Fruit fly (Drosophila melanogaster) Kc167 (cell line): ENCODE measurements around the gene pum.

ENCODE experiments used
- Sin3A ChIP-seq: fragments of >200 bp; optimal IDR thresholded peaks from 2 replicates; lab custom pipeline; 2018; ENCODE audit warnings: missing external identifiers
- h ChIP-seq: fragments of >200 bp; optimal IDR thresholded peaks from 3 replicates; lab custom pipeline; 2018; ENCODE audit warnings: missing external identifiers
- insv ChIP-seq: fragments of >200 bp; optimal IDR thresholded peaks from 3 replicates; lab custom pipeline; 2018; ENCODE audit warnings: missing external identifiers

DNA sequence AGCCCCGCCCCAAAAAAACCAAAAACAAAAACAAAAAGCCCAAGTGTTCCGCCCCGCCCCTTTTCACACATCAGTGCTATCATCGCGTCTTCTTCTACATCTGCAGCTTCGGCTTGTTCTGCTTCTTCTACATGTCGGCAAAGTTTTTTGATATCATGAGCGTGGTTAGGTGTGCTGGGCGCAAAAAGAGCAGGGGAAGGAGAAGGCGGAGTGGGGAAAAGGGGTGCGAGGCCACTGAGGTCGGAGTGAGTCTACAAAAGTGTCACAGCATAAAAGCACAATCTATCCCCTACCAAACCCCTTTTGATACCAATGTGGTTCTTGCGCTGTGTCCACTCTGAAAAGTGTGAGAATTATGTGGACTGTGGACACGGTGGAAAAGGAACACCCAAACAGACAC is 66.2 kb downstream of the pum start:
- TF ChIP-seq Sin3A (no peak), insv (no peak), h (lab: Kevin White, UChicago) (no peak)
